Worm (Caenorhabditis elegans): ENCODE results near the gene Y53G8AM.6.
A peak's percentile ranks its signal among the peaks of the same experiment; 100 is the strongest.

Gene Y53G8AM.6

DNA sequence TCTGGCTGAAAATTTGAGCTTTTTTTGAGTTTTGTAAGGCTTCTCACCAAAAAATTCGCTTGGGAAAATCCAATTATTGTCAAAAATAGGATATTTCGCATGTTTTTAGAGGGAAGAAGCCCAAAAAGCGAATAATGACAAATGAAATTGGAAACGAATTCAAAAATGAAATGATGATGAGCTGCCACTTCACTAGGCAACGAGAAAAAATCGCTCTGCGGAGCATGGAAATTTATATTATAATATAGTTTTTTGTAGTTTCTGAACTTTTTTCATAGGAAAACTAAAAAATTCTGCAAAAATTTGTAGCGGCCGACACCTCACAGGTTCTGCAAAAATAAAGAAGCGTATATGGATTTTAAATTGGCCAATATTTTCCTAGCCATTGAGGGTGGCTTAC, 6.5 kb downstream of the Y53G8AM.6 start, which contains the start of gene Y53G8AL.3:
Y53G8AL.3 (minus strand) TSS at position 101 of the 400 bp plus-strand sequence.
- TF ChIP-seq C34B4.2 (tag; optimal IDR thresholded peaks at IDR 0.05) (no peak), ama-1 (optimal IDR thresholded peaks at IDR 0.05) (no peak), ceh-82 (tag; optimal IDR thresholded peaks at IDR 0.05) (no peak), mdl-1 (tag; optimal IDR thresholded peaks at IDR 0.05) (no peak), nhr-11 (tag; optimal IDR thresholded peaks at IDR 0.05) (no peak)

- TF ChIP-seq unc-98 (GFP tag; IDR thresholded peaks at IDR 0.05) (no peak), efl-1 (optimal IDR thresholded peaks at IDR 0.05) (no peak), efl-1 (GFP tag; optimal IDR thresholded peaks at IDR 0.05 in 1 of 2) (peak in 1 of 2 experiments; percentile 92)
These were observed 8.9 kb downstream of the Y53G8AM.6 start, which contains the start of gene Y53G8AL.4 for ce11 chrIII:3250596-3251112. Y53G8AL.4 (minus strand) TSS chrIII:3250646.

ce11 chrIII:3249038-3249420, 10.6 kb downstream of the Y53G8AM.6 start:
- TF ChIP-seq nhr-85 (tag) (peak; percentile 64), xbp-1 (tag; optimal IDR thresholded peaks at IDR 0.05) (no peak), sup-37 (GFP tag; optimal IDR thresholded peaks at IDR 0.05) (no peak), nhr-47 (tag; optimal IDR thresholded peaks at IDR 0.05) (peak; percentile 21), nhr-77 (tag; optimal IDR thresholded peaks at IDR 0.05) (no peak), elt-3 (tag; optimal IDR thresholded peaks at IDR 0.05) (no peak), ztf-11 (tag; optimal IDR thresholded peaks at IDR 0.05) (peak in 1 of 2 experiments; percentile 18), irx-1 (tag; optimal IDR thresholded peaks at IDR 0.05) (peak; percentile 32), sptf-1 (tag; optimal IDR thresholded peaks at IDR 0.05) (no peak), nhr-90 (tag; optimal IDR thresholded peaks at IDR 0.05; ENCODE audit: poor library complexity) (peak; percentile 56), efl-1 (optimal IDR thresholded peaks at IDR 0.05) (no peak), efl-1 (GFP tag; optimal IDR thresholded peaks at IDR 0.05 in 1 of 2) (peak in 1 of 2 experiments; percentile 52), pqm-1 (tag; optimal IDR thresholded peaks at IDR 0.05) (no peak)

DNA sequence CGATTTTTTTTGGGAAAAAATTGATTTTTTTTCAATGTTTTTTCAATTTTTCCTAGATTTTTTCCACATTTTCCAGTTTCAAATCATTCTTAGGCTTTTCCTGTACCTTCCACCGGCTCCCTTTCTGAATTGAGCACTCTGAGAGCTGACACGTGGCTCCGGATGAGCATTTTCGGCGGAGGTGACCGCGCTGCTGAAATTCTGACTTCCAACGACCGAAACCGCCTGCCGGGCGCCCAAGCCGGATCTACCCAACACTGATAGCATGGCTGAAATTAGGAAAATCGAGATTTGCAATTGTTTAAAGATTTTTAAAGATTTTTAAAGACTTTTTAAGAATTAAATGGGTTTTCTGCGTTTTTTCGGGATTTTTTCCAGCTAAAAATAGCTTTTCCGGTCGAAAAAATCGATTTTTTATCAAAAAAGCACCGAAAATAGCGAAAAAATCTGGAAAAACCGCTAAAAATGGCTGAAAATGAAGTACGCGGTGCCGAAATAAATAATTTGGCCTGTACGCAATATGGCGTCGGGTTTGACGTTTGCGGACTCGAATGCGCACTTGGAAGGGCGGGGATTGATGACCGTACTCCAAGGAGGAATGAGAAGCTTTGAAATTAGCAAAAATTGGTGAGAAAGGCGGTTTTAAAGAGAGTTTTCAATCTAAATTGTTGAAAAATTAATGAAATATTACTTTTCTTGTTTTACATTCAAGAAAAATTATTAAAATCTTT, 11.1 kb downstream of the Y53G8AM.6 start, which contains the start of gene nduf-9:
nduf-9 (minus strand) TSS at position 269 of the 731 bp plus-strand sequence.
- TF ChIP-seq ceh-82 (tag; optimal IDR thresholded peaks at IDR 0.05) (peak in 2 of 3 experiments; percentile 52 to 58), snpc-4 (tag; optimal IDR thresholded peaks at IDR 0.05) (no peak), aha-1 (tag; optimal IDR thresholded peaks at IDR 0.05) (no peak), jun-1 (tag; optimal IDR thresholded peaks at IDR 0.05) (no peak), C16A3.4 (tag; optimal IDR thresholded peaks at IDR 0.05) (peak; percentile 13), lin-39 (tag; optimal IDR thresholded peaks at IDR 0.05) (no peak), xbp-1 (tag; optimal IDR thresholded peaks at IDR 0.05) (peak; percentile 24), nhr-47 (tag; optimal IDR thresholded peaks at IDR 0.05) (no peak), efl-1 (optimal IDR thresholded peaks at IDR 0.05) (peak; percentile 60 to 65), efl-1 (GFP tag; optimal IDR thresholded peaks at IDR 0.05 in 1 of 2) (peak; percentile 69 to 94), skn-1 (tag; optimal IDR thresholded peaks at IDR 0.05) (peak; percentile 23), zip-4 (GFP tag; optimal IDR thresholded peaks at IDR 0.05) (no peak), lsy-2 (tag; optimal IDR thresholded peaks at IDR 0.05) (peak; percentile 88 to 98), mdl-1 (tag; optimal IDR thresholded peaks at IDR 0.05) (no peak), unc-30 (tag; optimal IDR thresholded peaks at IDR 0.05) (no peak), mef-2 (tag; optimal IDR thresholded peaks at IDR 0.05) (no peak), C04F5.9 (tag; optimal IDR thresholded peaks at IDR 0.05) (peak; percentile 5), irx-1 (tag; optimal IDR thresholded peaks at IDR 0.05) (no peak), tlp-1 (tag; optimal IDR thresholded peaks at IDR 0.05) (no peak), mep-1 (tag; optimal IDR thresholded peaks at IDR 0.05) (peak; percentile 61), pag-3 (tag; optimal IDR thresholded peaks at IDR 0.05; ENCODE audit: borderline replicate concordance, insufficient read depth) (no peak), unc-130 (tag; optimal IDR thresholded peaks at IDR 0.05) (peak; percentile 70), lin-14 (GFP tag; optimal IDR thresholded peaks at IDR 0.05) (no peak), lin-35 (GFP tag; optimal IDR thresholded peaks at IDR 0.05) (peak; percentile 59 to 72), vab-15 (tag; optimal IDR thresholded peaks at IDR 0.05) (no peak), tbx-2 (tag; optimal IDR thresholded peaks at IDR 0.05) (peak; percentile 43), F16B12.6 (tag; optimal IDR thresholded peaks at IDR 0.05) (peak; percentile 96), dpl-1 (GFP tag; optimal IDR thresholded peaks at IDR 0.05) (peak; percentile 50 to 71 (median 65)), sup-37 (GFP tag; optimal IDR thresholded peaks at IDR 0.05) (no peak), fkh-8 (tag; optimal IDR thresholded peaks at IDR 0.05) (peak; percentile 34), snu-23 (GFP tag; optimal IDR thresholded peaks at IDR 0.05) (peak; percentile 58), blmp-1 (tag; optimal IDR thresholded peaks at IDR 0.05) (peak; percentile 23), sox-4 (tag; optimal IDR thresholded peaks at IDR 0.05) (peak; percentile 24), rnt-1 (tag; optimal IDR thresholded peaks at IDR 0.05) (no peak), sptf-1 (tag; optimal IDR thresholded peaks at IDR 0.05) (no peak)
